Fruit fly (Drosophila melanogaster): Measurements from ENCODE around the gene nonA-l.

DNA sequence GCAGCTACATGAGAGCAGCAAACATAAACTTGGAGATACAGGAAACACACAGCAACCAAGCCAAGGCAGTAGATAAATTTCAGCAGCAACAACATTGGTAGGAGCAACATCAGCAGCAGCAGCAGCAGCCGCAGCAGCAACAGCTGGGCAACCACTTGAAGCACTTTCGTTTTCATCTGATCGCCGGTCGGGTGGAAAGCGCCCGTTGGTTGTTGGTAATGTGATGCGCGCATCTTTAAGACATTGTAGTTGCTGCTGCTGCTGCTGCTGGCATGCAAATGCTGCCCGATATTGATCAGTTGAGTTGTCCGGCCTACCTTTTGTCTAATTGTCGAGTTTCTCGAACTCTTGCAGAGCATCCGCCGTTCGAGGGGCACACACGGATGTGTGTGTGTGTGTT lies 48.6 kb upstream of the nonA-l start:
- TF ChIP-seq CG8478 (optimal IDR thresholded peaks at IDR 0.05) (no peak), CTCF (optimal IDR thresholded peaks at IDR 0.05) (no peak)

Measured in S2 (cell line).